Worm (Caenorhabditis elegans) whole organism, L2 larva: Measurements from ENCODE around the gene fbxa-60.

Experiments
- F13H6.1 ChIP-seq: sonication (generic microtip); optimal IDR thresholded peaks from 2 replicates; lab custom pipeline; 2016; ENCODE audit warnings: missing genetic modification characterization, missing compliant biosample characterization
- ceh-82 ChIP-seq: fragments of 150-350 bp; optimal IDR thresholded peaks from 2 replicates; lab custom pipeline; 2014; ENCODE audit warnings: missing biosample characterization, missing genetic modification characterization
- elt-3 ChIP-seq: sonication (generic microtip); optimal IDR thresholded peaks from 2 replicates; lab custom pipeline; 2017; ENCODE audit warnings: missing biosample characterization, missing genetic modification characterization
- fos-1 ChIP-seq: fragments of 150-350 bp; optimal IDR thresholded peaks from 2 replicates; lab custom pipeline; 2014; ENCODE audit warnings: missing biosample characterization, missing genetic modification characterization
- nhr-12 ChIP-seq: fragments of 150-350 bp; optimal IDR thresholded peaks from 2 replicates; lab custom pipeline; 2014; ENCODE audit warnings: missing biosample characterization, missing genetic modification characterization
- nhr-237 ChIP-seq: fragments of 150-350 bp; optimal IDR thresholded peaks from 2 replicates; lab custom pipeline; 2014; ENCODE audit warnings: missing biosample characterization, missing genetic modification characterization
- nhr-77 ChIP-seq: fragments of 150-350 bp; optimal IDR thresholded peaks from 2 replicates; lab custom pipeline; 2014; ENCODE audit warnings: missing biosample characterization, missing genetic modification characterization
- unc-62 ChIP-seq: fragments of 150-350 bp; optimal IDR thresholded peaks from 2 replicates; lab custom pipeline; 2014; ENCODE audit warnings: missing biosample characterization, missing genetic modification reagents, missing genetic modification characterization
- ztf-11 ChIP-seq: sonication (generic microtip); optimal IDR thresholded peaks from 2 replicates; lab custom pipeline; 2017; ENCODE audit warnings: missing biosample characterization, missing genetic modification characterization

ce11 chrIII:901600-902250 lies 44.4 kb downstream of the fbxa-60 start:
- TF ChIP-seq ztf-11 (tag; lab: Kevin White, UChicago) (no peak), unc-62 (GFP tag; lab: Kevin White, UChicago) (no peak), F13H6.1 (no peak), nhr-12 (no peak), nhr-77 (no peak), nhr-237 (tag; lab: Kevin White, UChicago) (no peak), elt-3 (tag; lab: Kevin White, UChicago) (no peak), ceh-82 (no peak), fos-1 (tag; lab: Kevin White, UChicago) (no peak)
